Worm (Caenorhabditis elegans) whole organism, L4 larva: Measurements from ENCODE around the gene let-60.
A peak's percentile ranks its signal among the peaks of the same experiment; 100 is the strongest.

Experiments
- F10B5.3 ChIP-seq: sonication (generic microtip); optimal IDR thresholded peaks from 2 replicates; lab custom pipeline; 2016; ENCODE audit warnings: mild to moderate bottlenecking, missing genetic modification characterization, missing compliant biosample characterization
- F37D6.2 ChIP-seq: sonication (generic microtip); optimal IDR thresholded peaks from 2 replicates; lab custom pipeline; 2016; ENCODE audit warnings: mild to moderate bottlenecking, missing genetic modification characterization, missing compliant biosample characterization
- T26A8.4 ChIP-seq: fragments of 200-800 bp; sonication (Bioruptor generic); IDR thresholded peaks from 2 replicates; pipeline ENCODE4 v1.3.6; 2022; ENCODE audit warnings: missing genetic modification characterization, missing compliant biosample characterization
- Y48G9A.11 ChIP-seq: fragments of 200-800 bp; sonication (Bioruptor generic); IDR thresholded peaks from 2 replicates; pipeline ENCODE4 v1.3.6; 2022; ENCODE audit warnings: missing genetic modification reagents, missing genetic modification characterization, missing compliant biosample characterization
- ZK337.2 ChIP-seq: fragments of 200-800 bp; sonication (Bioruptor generic); IDR thresholded peaks from 2 replicates; pipeline ENCODE4 v1.3.6; 2022; ENCODE audit warnings: missing genetic modification reagents, missing genetic modification characterization, missing compliant biosample characterization
- aha-1 ChIP-seq: fragments of 150-350 bp; peaks from one replicate; lab custom pipeline; 2014; ENCODE audit warnings: missing biosample characterization, missing genetic modification characterization
- aly-2 ChIP-seq: sonication (generic microtip); optimal IDR thresholded peaks from 2 replicates; lab custom pipeline; 2018; ENCODE audit warnings: missing biosample characterization, missing genetic modification characterization
- arid-1 ChIP-seq: fragments of 200-800 bp; sonication (Bioruptor generic); conservative IDR thresholded peaks from 2 replicates; pipeline ENCODE4 v1.3.6; 2022; ENCODE audit warnings: missing genetic modification reagents, missing genetic modification characterization, missing compliant biosample characterization
- attf-4 ChIP-seq: sonication (generic microtip); optimal IDR thresholded peaks from 3 replicates; lab custom pipeline; 2017; ENCODE audit warnings: missing biosample characterization, missing genetic modification characterization
- ceh-28 ChIP-seq: fragments of 150-350 bp; optimal IDR thresholded peaks from 2 replicates; lab custom pipeline; 2014; ENCODE audit warnings: missing biosample characterization, missing genetic modification reagents, missing genetic modification characterization
- ceh-44 ChIP-seq: fragments of 200-800 bp; sonication (Bioruptor generic); IDR thresholded peaks from 2 replicates; pipeline ENCODE4 v1.3.6; 2022; ENCODE audit warnings: missing genetic modification reagents, missing genetic modification characterization, missing compliant biosample characterization
- ces-1 ChIP-seq: fragments of 150-350 bp; sonication (generic microtip); optimal IDR thresholded peaks from 4 replicates; lab custom pipeline; 2014; ENCODE audit warnings: missing biosample characterization, missing genetic modification reagents, missing genetic modification characterization
- dmd-6 ChIP-seq: fragments of 200-800 bp; sonication (Bioruptor generic); IDR thresholded peaks from 2 replicates; pipeline ENCODE4 v1.3.6; 2022; ENCODE audit warnings: missing genetic modification reagents, missing genetic modification characterization, missing compliant biosample characterization
- egl-43 ChIP-seq: fragments of 200-800 bp; sonication (Bioruptor generic); IDR thresholded peaks from 2 replicates; pipeline ENCODE4 v1.3.6; 2022; ENCODE audit warnings: missing genetic modification reagents, missing genetic modification characterization, missing compliant biosample characterization
- fkh-10 ChIP-seq: fragments of 150-350 bp; optimal IDR thresholded peaks from 2 replicates; lab custom pipeline; 2014; ENCODE audit warnings: missing biosample characterization, missing genetic modification reagents, missing genetic modification characterization
- hif-1 ChIP-seq, 2 experiments: sonication (generic microtip); optimal IDR thresholded peaks; 2 replicates each; lab custom pipeline; 2016 to 2017; ENCODE audit warnings: missing compliant biosample characterization in 2 of 2, missing genetic modification characterization in 2 of 2, missing genetic modification reagents in 2 of 2, missing genotype in 2 of 2, mild to moderate bottlenecking in 1 of 2
- hlh-11 ChIP-seq: fragments of 200-800 bp; sonication (Bioruptor generic); optimal IDR thresholded peaks from 2 replicates; lab custom pipeline; 2018; ENCODE audit warnings: mild to moderate bottlenecking, missing genetic modification characterization, missing compliant biosample characterization
- lin-29 ChIP-seq: fragments of 200-800 bp; sonication (Bioruptor generic); IDR thresholded peaks from 2 replicates; pipeline ENCODE4 v1.3.6; 2022; ENCODE audit warnings: missing genetic modification reagents, missing genetic modification characterization, missing compliant biosample characterization
- lin-38 ChIP-seq: fragments of 200-800 bp; sonication (Bioruptor generic); IDR thresholded peaks from 2 replicates; pipeline ENCODE4 v1.3.6; 2022; ENCODE audit warnings: missing genetic modification reagents, missing genetic modification characterization, missing compliant biosample characterization
- lin-39 ChIP-seq: fragments of 150-350 bp; optimal IDR thresholded peaks from 2 replicates; lab custom pipeline; 2014; ENCODE audit warnings: missing biosample characterization, missing genetic modification reagents, missing genetic modification characterization
- lir-3 ChIP-seq: sonication (generic microtip); optimal IDR thresholded peaks from 2 replicates; lab custom pipeline; 2016; ENCODE audit warnings: mild to moderate bottlenecking, missing genetic modification characterization, missing compliant biosample characterization
- mdt-29 ChIP-seq: fragments of 200-800 bp; sonication (Bioruptor generic); IDR thresholded peaks from 2 replicates; pipeline ENCODE4 v1.3.6; 2022; ENCODE audit warnings: missing genetic modification reagents, missing genetic modification characterization, missing compliant biosample characterization
- mep-1 ChIP-seq: fragments of 150-350 bp; sonication (generic microtip); optimal IDR thresholded peaks from 3 replicates; lab custom pipeline; 2014; ENCODE audit warnings: missing biosample characterization, missing genetic modification characterization
- mxl-3 ChIP-seq: fragments of 200-800 bp; sonication (Bioruptor generic); optimal IDR thresholded peaks from 2 replicates; lab custom pipeline; 2018; ENCODE audit warnings: mild to moderate bottlenecking, missing genetic modification characterization, missing compliant biosample characterization
- nhr-10 ChIP-seq: fragments of 150-350 bp; optimal IDR thresholded peaks from 2 replicates; lab custom pipeline; 2014; ENCODE audit warnings: missing biosample characterization, missing genetic modification characterization
- nhr-111 ChIP-seq: fragments of 200-800 bp; sonication (Bioruptor generic); optimal IDR thresholded peaks from 2 replicates; lab custom pipeline; 2018; ENCODE audit warnings: mild to moderate bottlenecking, missing genetic modification characterization, missing compliant biosample characterization
- nhr-28 ChIP-seq: fragments of 150-350 bp; optimal IDR thresholded peaks from 2 replicates; lab custom pipeline; 2014; ENCODE audit warnings: missing biosample characterization, missing genetic modification characterization
- nhr-76 ChIP-seq: fragments of 150-350 bp; optimal IDR thresholded peaks from 2 replicates; lab custom pipeline; 2014; ENCODE audit warnings: missing biosample characterization, missing genetic modification characterization
- nhr-77 ChIP-seq: fragments of 150-350 bp; optimal IDR thresholded peaks from 2 replicates; lab custom pipeline; 2014; ENCODE audit warnings: missing biosample characterization, missing genetic modification characterization
- pha-4 ChIP-seq, 2 experiments: fragments of 150-350 bp in 1 of 2; fragments of 200-800 bp in 1 of 2; sonication (Bioruptor generic) in 1 of 2; IDR thresholded peaks in 1 of 2; optimal IDR thresholded peaks in 1 of 2; 2 replicates each; pipeline versions ENCODE4 v1.3.6 to Lab custom; 2014 to 2022; ENCODE audit warnings: missing genetic modification characterization in 2 of 2, missing genetic modification reagents in 2 of 2, missing biosample characterization in 1 of 2, missing compliant biosample characterization in 1 of 2
- php-3 ChIP-seq: fragments of 200-800 bp; sonication (Bioruptor generic); IDR thresholded peaks from 2 replicates; pipeline ENCODE4 v1.3.6; 2022; ENCODE audit warnings: missing genetic modification reagents, missing genetic modification characterization, missing compliant biosample characterization
- pqm-1 ChIP-seq: sonication (generic microtip); optimal IDR thresholded peaks from 2 replicates; lab custom pipeline; 2017; ENCODE audit warnings: missing biosample characterization, missing genetic modification characterization
- rbr-2 ChIP-seq: sonication (generic microtip); optimal IDR thresholded peaks from 2 replicates; lab custom pipeline; 2016; ENCODE audit warnings: missing genotype, missing genetic modification characterization, missing compliant biosample characterization
- set-16 ChIP-seq: fragments of 200-800 bp; sonication (Bioruptor generic); IDR thresholded peaks from 2 replicates; pipeline ENCODE4 v1.3.6; 2022; ENCODE audit warnings: missing genetic modification reagents, missing genetic modification characterization, missing compliant biosample characterization
- unc-39 ChIP-seq: sonication (generic microtip); optimal IDR thresholded peaks from 2 replicates; lab custom pipeline; 2017; ENCODE audit warnings: missing biosample characterization, missing genetic modification characterization
- unc-62 ChIP-seq, 3 experiments: fragments of 150-350 bp in 1 of 3; sonication (generic microtip); optimal IDR thresholded peaks in 2 of 3; peaks in 1 of 3; 1 replicate in 1 of 3; 2 replicates in 2 of 3; lab custom pipeline; 2014 to 2017; ENCODE audit warnings: missing biosample characterization in 3 of 3, missing genetic modification characterization in 3 of 3, missing genetic modification reagents in 3 of 3, missing genotype in 1 of 3
- zfp-3 ChIP-seq: fragments of 200-800 bp; sonication (Bioruptor generic); conservative IDR thresholded peaks from 2 replicates; pipeline ENCODE4 v1.3.6; 2022; ENCODE audit warnings: missing genetic modification reagents, missing genetic modification characterization, missing compliant biosample characterization
- ztf-11 ChIP-seq: fragments of 150-350 bp; optimal IDR thresholded peaks from 2 replicates; lab custom pipeline; 2014; ENCODE audit warnings: missing biosample characterization, missing genetic modification characterization
- ztf-7 ChIP-seq: fragments of 150-350 bp; optimal IDR thresholded peaks from 2 replicates; lab custom pipeline; 2014; ENCODE audit warnings: missing biosample characterization, missing genetic modification characterization

let-60 gene

ce11 chrIV:11690988-11691387, at the start of gene let-60:
Gene let-60, minus strand, starts transcription at chrIV:11691088.
- TF ChIP-seq zfp-3 = no peak
- peak; percentile 86 for TF ChIP-seq aha-1 (tag; lab: Kevin White, UChicago)
- TF ChIP-seq, all 104 proteins: peak for 1

ce11 chrIV:11740204-11740603, 49.3 kb upstream of the let-60 start, which contains the start of gene K01A6.4:
Gene K01A6.4, minus strand, starts transcription at chrIV:11740304.
- no peak for TF ChIP-seq F37D6.2 (tag; lab: Kevin White, UChicago)
- TF ChIP-seq ces-1 (GFP tag; lab: Kevin White, UChicago) = no peak
- TF ChIP-seq lin-29 (GFP tag; lab: Robert Waterston, UW) = no peak
- no peak for TF ChIP-seq pha-4 (GFP tag; IDR thresholded peaks at IDR 0.05; lab: Robert Waterston, UW)
- no peak for TF ChIP-seq pha-4 (tag; optimal IDR thresholded peaks at IDR 0.05; lab: Kevin White, UChicago)
- no peak for TF ChIP-seq arid-1 (GFP tag; lab: Robert Waterston, UW)
- TF ChIP-seq ceh-28 (tag; lab: Kevin White, UChicago) = no peak
- TF ChIP-seq ztf-7 (tag; lab: Kevin White, UChicago) = no peak
- TF ChIP-seq dmd-6 (GFP tag; lab: Robert Waterston, UW) = no peak
- no peak for TF ChIP-seq Y48G9A.11 (GFP tag; lab: Robert Waterston, UW)
- TF ChIP-seq T26A8.4 = no peak
- no peak for TF ChIP-seq ceh-44
- no peak for TF ChIP-seq set-16 (GFP tag; lab: Robert Waterston, UW)
- TF ChIP-seq lin-39 (tag; lab: Kevin White, UChicago) = no peak
- no peak for TF ChIP-seq nhr-76
- no peak for TF ChIP-seq egl-43
- no peak for TF ChIP-seq mdt-29 (GFP tag; lab: Robert Waterston, UW)
- TF ChIP-seq F10B5.3 (tag; lab: Kevin White, UChicago) = no peak
- TF ChIP-seq nhr-111 (GFP tag; lab: Kevin White, UChicago) = no peak
- no peak for TF ChIP-seq rbr-2 (tag; lab: Kevin White, UChicago)
- TF ChIP-seq attf-4 (tag; lab: Kevin White, UChicago) = no peak

ce11 chrIV:11738092-11738617, 47.3 kb upstream of the let-60 start, which contains the start of gene K01A6.7:
Gene K01A6.7, minus strand, starts transcription at chrIV:11738567.
- peak; percentile 95 for TF ChIP-seq aha-1 (tag; lab: Kevin White, UChicago)
- TF ChIP-seq mep-1 (tag; lab: Kevin White, UChicago) = no peak
- TF ChIP-seq, all 104 proteins: peak for 1

ce11 chrIV:11737269-11737668, 46.4 kb upstream of the let-60 start, which contains the start of gene K01A6.8:
Gene K01A6.8, minus strand, starts transcription at chrIV:11737369.
- no peak for TF ChIP-seq pqm-1 (tag; lab: Kevin White, UChicago)

ce11 chrIV:11735025-11735424, 44.1 kb upstream of the let-60 start, which contains the start of gene K01A6.6:
Gene K01A6.6, plus strand, starts transcription at chrIV:11735325.
- no peak for TF ChIP-seq hif-1 (tag; optimal IDR thresholded peaks at IDR 0.05; lab: Kevin White, UChicago)
- TF ChIP-seq aha-1 (tag; lab: Kevin White, UChicago) = peak; percentile 22
- TF ChIP-seq, all 104 proteins: peak for 1

ce11 chrIV:11723255-11723654, 32.4 kb upstream of the let-60 start:
- peak; percentile 44 for TF ChIP-seq fkh-10 (GFP tag; lab: Kevin White, UChicago)
- TF ChIP-seq nhr-77 = no peak
- peak; percentile 4 for TF ChIP-seq ces-1 (GFP tag; lab: Kevin White, UChicago)

ce11 chrIV:11721878-11722277, 31.0 kb upstream of the let-60 start:
- no peak for TF ChIP-seq lir-3
- no peak for TF ChIP-seq egl-43
- TF ChIP-seq aly-2 (tag; lab: Kevin White, UChicago) = no peak
- no peak for TF ChIP-seq F10B5.3 (tag; lab: Kevin White, UChicago)
- TF ChIP-seq mxl-3 (GFP tag; lab: Kevin White, UChicago) = no peak
- TF ChIP-seq php-3 (GFP tag; lab: Robert Waterston, UW) = no peak
- TF ChIP-seq hlh-11 (tag; lab: Kevin White, UChicago) = peak; percentile 33
- TF ChIP-seq lin-38 (GFP tag; lab: Robert Waterston, UW) = no peak
- no peak for TF ChIP-seq nhr-10 (tag; lab: Kevin White, UChicago)
- no peak for TF ChIP-seq ztf-11 (tag; lab: Kevin White, UChicago)
- no peak for TF ChIP-seq ceh-28 (tag; lab: Kevin White, UChicago)
- TF ChIP-seq attf-4 (tag; lab: Kevin White, UChicago) = no peak
- TF ChIP-seq unc-62 (GFP tag; optimal IDR thresholded peaks at IDR 0.05 in 1 of 2; lab: Kevin White, UChicago) = peak in 1 of 2 experiments; percentile 51
- TF ChIP-seq unc-62 (tag; optimal IDR thresholded peaks at IDR 0.05; lab: Kevin White, UChicago) = no peak
- no peak for TF ChIP-seq ZK337.2 (GFP tag; lab: Robert Waterston, UW)
- peak; percentile 90 for TF ChIP-seq pqm-1 (tag; lab: Kevin White, UChicago)
- TF ChIP-seq unc-39 (tag; lab: Kevin White, UChicago) = no peak
- peak; percentile 58 for TF ChIP-seq nhr-28 (tag; lab: Kevin White, UChicago)
